Worm (Caenorhabditis elegans) whole organism, late embryonic: Measurements from ENCODE around the gene nhr-34.

Source experiments
- K02D7.2 ChIP-seq: sonication (generic microtip); optimal IDR thresholded peaks from 2 replicates; lab custom pipeline; 2017; ENCODE audit warnings: mild to moderate bottlenecking, missing genetic modification characterization, missing compliant biosample characterization
- ama-1 ChIP-seq: fragments of 150-350 bp; optimal IDR thresholded peaks from 2 replicates; lab custom pipeline; 2014
- nfya-1 ChIP-seq: sonication (generic microtip); optimal IDR thresholded peaks from 2 replicates; lab custom pipeline; 2017; ENCODE audit warnings: missing genetic modification characterization, mild to moderate bottlenecking, missing compliant biosample characterization, antibody characterized with exemption, moderate library complexity

ce11 chrIV:9680841-9681240 is 5.4 kb upstream of the nhr-34 start, which contains the start of gene ins-8:
- TF ChIP-seq nfya-1 (tag; lab: Kevin White, UChicago) (no peak), ama-1 (lab: Kevin White, UChicago) (no peak), K02D7.2 (tag; lab: Kevin White, UChicago) (no peak)
